Fruit fly (Drosophila melanogaster) whole organism, pupa: ENCODE data around the gene Gad1.

Experiments used
- CG17806 ChIP-seq: fragments of 200-800 bp; sonication (Bioruptor generic); optimal IDR thresholded peaks from 2 replicates; lab custom pipeline; 2018; ENCODE audit warnings: missing biosample characterization, mild to moderate bottlenecking, missing genetic modification characterization, moderate library complexity
- CG34367 ChIP-seq: fragments of 200-800 bp; sonication (Bioruptor generic); optimal IDR thresholded peaks from 2 replicates; lab custom pipeline; 2018; ENCODE audit warnings: missing biosample characterization, mild to moderate bottlenecking, missing genetic modification characterization
- CG4496 ChIP-seq: fragments of 200-800 bp; sonication (Bioruptor generic); IDR thresholded peaks from 3 replicates; pipeline ENCODE4 v1.3.6; 2022; ENCODE audit warnings: missing biosample characterization, missing genetic modification characterization
- CG9948 ChIP-seq: fragments of 200-800 bp; sonication (Bioruptor generic); optimal IDR thresholded peaks from 2 replicates; lab custom pipeline; 2018; ENCODE audit warnings: missing biosample characterization, mild to moderate bottlenecking, missing genetic modification characterization, moderate library complexity
- Pif1B ChIP-seq: fragments of 200-800 bp; sonication (Bioruptor generic); optimal IDR thresholded peaks from 3 replicates; lab custom pipeline; 2016; ENCODE audit warnings: missing biosample characterization, missing genetic modification characterization
- Snoo ChIP-seq: fragments of 200-800 bp; sonication (Bioruptor generic); optimal IDR thresholded peaks from 3 replicates; lab custom pipeline; 2017; ENCODE audit warnings: missing biosample characterization, mild to moderate bottlenecking, missing genetic modification characterization, inconsistent platforms
- fd96Ca ChIP-seq: fragments of 200-800 bp; sonication (Bioruptor generic); IDR thresholded peaks from 3 replicates; pipeline ENCODE4 v1.3.6; 2022; ENCODE audit warnings: missing biosample characterization, missing genetic modification characterization

DNA sequence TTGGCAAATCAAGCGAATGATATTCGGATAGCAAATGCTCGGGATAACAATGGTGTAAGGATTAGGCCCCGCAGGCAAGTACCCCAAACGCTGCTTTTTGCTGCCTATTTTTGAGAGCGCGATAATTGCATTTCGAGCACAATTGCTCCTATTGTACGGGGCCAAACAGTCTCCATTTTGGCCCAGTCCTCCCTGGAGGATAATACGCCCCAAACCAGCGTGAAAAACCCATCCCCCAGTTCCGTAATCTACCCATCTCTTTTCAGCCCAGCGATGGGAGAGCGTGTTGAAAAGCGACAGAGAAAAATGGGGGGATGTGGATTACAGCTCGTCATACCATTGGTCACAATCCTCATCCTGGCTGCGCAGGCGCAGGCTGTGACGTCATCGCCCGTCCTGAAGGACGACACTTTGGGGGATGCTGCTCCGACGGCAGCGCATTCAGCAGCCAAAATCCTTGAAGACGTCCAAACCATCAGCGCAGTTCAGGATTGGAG, at the start of gene Gad1:
- TF ChIP-seq CG4496 (no peak), CG9948 (tag; lab: Kevin White, UChicago) (no peak), Pif1B (no peak), Snoo (tag; lab: Kevin White, UChicago) (no peak), CG34367 (no peak), fd96Ca (GFP tag; lab: Robert Waterston, UW) (no peak), CG17806 (tag; lab: Kevin White, UChicago) (no peak)
